Fruit fly (Drosophila melanogaster): ENCODE data around the gene Nup154.

The Nup154 gene

dm6 chr2L:11037583-11038517, 33.2 kb downstream of the Nup154 start (continued):
- TF ChIP-seq grau (tag; optimal IDR thresholded peaks at IDR 0.05) (peak; percentile 69), ase (GFP tag; IDR thresholded peaks at IDR 0.05) (no peak), ewg (GFP tag; optimal IDR thresholded peaks at IDR 0.05) (peak; percentile 41), nom (GFP tag; optimal IDR thresholded peaks at IDR 0.05) (no peak), CG17328 (GFP tag; IDR thresholded peaks at IDR 0.05) (peak; percentile 70), stc (GFP tag; IDR thresholded peaks at IDR 0.05) (peak; percentile 36), vnd (GFP tag; IDR thresholded peaks at IDR 0.05; ENCODE audit: partially characterized antibody) (no peak), tll (GFP tag; optimal IDR thresholded peaks at IDR 0.05) (no peak), Max (GFP tag; optimal IDR thresholded peaks at IDR 0.05) (no peak), Hr51 (GFP tag; optimal IDR thresholded peaks at IDR 0.05) (peak in 1 of 2 experiments; percentile 65), dmrt99B (tag; optimal IDR thresholded peaks at IDR 0.05) (peak; percentile 50), gcm (GFP tag; optimal IDR thresholded peaks at IDR 0.05) (peak; percentile 49), HLH3B (GFP tag; IDR thresholded peaks at IDR 0.05) (0 out of 2 replicates have a peak, but pooled peaks have one; percentile 24), dpn (GFP tag; optimal IDR thresholded peaks at IDR 0.05) (peak; percentile 19 to 51), cwo (GFP tag; optimal IDR thresholded peaks at IDR 0.05) (peak; percentile 57), pum (GFP tag; optimal IDR thresholded peaks at IDR 0.05) (peak; percentile 28), Ptx1 (GFP tag; IDR thresholded peaks at IDR 0.05) (peak; percentile 72), lola (GFP tag; optimal IDR thresholded peaks at IDR 0.05) (peak in 1 of 3 experiments; percentile 76), sr (GFP tag; IDR thresholded peaks at IDR 0.05) (no peak), CG10147 (GFP tag; optimal IDR thresholded peaks at IDR 0.05) (peak; percentile 15), Trl (optimal IDR thresholded peaks at IDR 0.05) (no peak), Trl (GFP tag; optimal IDR thresholded peaks at IDR 0.05) (peak; percentile 37), CG6854 (GFP tag; optimal IDR thresholded peaks at IDR 0.05) (no peak), CG10462 (GFP tag; optimal IDR thresholded peaks at IDR 0.05) (peak; percentile 37), CG4730 (GFP tag; IDR thresholded peaks at IDR 0.05) (peak; percentile 22; the same call in 1 of the 2 replicates), NfI (GFP tag; optimal IDR thresholded peaks at IDR 0.05) (no peak), CG13424 (tag; optimal IDR thresholded peaks at IDR 0.05) (peak; percentile 63), CG16815 (GFP tag; optimal IDR thresholded peaks at IDR 0.05) (peak; percentile 52), nau (GFP tag; optimal IDR thresholded peaks at IDR 0.05) (peak; percentile 34), jing (GFP tag; optimal IDR thresholded peaks at IDR 0.05) (peak; percentile 2), Usf (GFP tag; optimal IDR thresholded peaks at IDR 0.05) (peak; percentile 24), CG1233 (GFP tag; optimal IDR thresholded peaks at IDR 0.05) (peak; percentile 2), NC2α (GFP tag; optimal IDR thresholded peaks at IDR 0.05) (peak; percentile 58), cad (GFP tag; optimal IDR thresholded peaks at IDR 0.05) (no peak), CG6272 (GFP tag; IDR thresholded peaks at IDR 0.05) (0 out of 2 replicates have a peak, but pooled peaks have one; percentile 20), CG10959 (GFP tag; IDR thresholded peaks at IDR 0.05) (no peak), Bteb2 (GFP tag; optimal IDR thresholded peaks at IDR 0.05) (peak; percentile 53), fd96Cb (tag; optimal IDR thresholded peaks at IDR 0.05) (peak; percentile 44), pzg (GFP tag; optimal IDR thresholded peaks at IDR 0.05) (no peak), ems (GFP tag; optimal IDR thresholded peaks at IDR 0.05) (no peak), Side (GFP tag; optimal IDR thresholded peaks at IDR 0.05) (peak; percentile 27), wek (GFP tag; optimal IDR thresholded peaks at IDR 0.05) (no peak), Myb (GFP tag; optimal IDR thresholded peaks at IDR 0.05) (peak; percentile 3), emc (GFP tag; optimal IDR thresholded peaks at IDR 0.05) (no peak), CG10565 (GFP tag; optimal IDR thresholded peaks at IDR 0.05) (no peak), CG18599 (GFP tag; optimal IDR thresholded peaks at IDR 0.05) (peak; percentile 42), H15 (GFP tag; IDR thresholded peaks at IDR 0.05) (peak; percentile 16; the same call in 1 of the 3 replicates), CG6689 (GFP tag; IDR thresholded peaks at IDR 0.05) (peak; percentile 52)
